Fruit fly (Drosophila melanogaster): ENCODE results near the gene Cyp4e3.

The Cyp4e3 gene

dm6 chr2L:9705872-9706317, 44.0 kb downstream of the Cyp4e3 start, which contains the start of gene CG31710 (continued):
- peak; percentile 20 for TF ChIP-seq NC2β (GFP tag; optimal IDR thresholded peaks at IDR 0.05)
- TF ChIP-seq croc (GFP tag; conservative IDR thresholded peaks at IDR 0.05) = no peak
- TF ChIP-seq Med (GFP tag) = peak; percentile 82
- no peak for TF ChIP-seq pita (GFP tag; optimal IDR thresholded peaks at IDR 0.05)
- TF ChIP-seq CG2129 (GFP tag; IDR thresholded peaks at IDR 0.05; ENCODE audit: partially characterized antibody) = no peak
- no peak for TF ChIP-seq CG30020 (tag; optimal IDR thresholded peaks at IDR 0.05)
- TF ChIP-seq CG17612 (GFP tag; IDR thresholded peaks at IDR 0.05) = no peak
- peak; percentile 19 for TF ChIP-seq pros (GFP tag; optimal IDR thresholded peaks at IDR 0.05)
- TF ChIP-seq Abd-B (GFP tag; optimal IDR thresholded peaks at IDR 0.05) = no peak
- TF ChIP-seq bab2 (GFP tag; optimal IDR thresholded peaks at IDR 0.05) = no peak
- TF ChIP-seq CG10543 (GFP tag; optimal IDR thresholded peaks at IDR 0.05) = peak; percentile 16
- TF ChIP-seq btn (GFP tag; optimal IDR thresholded peaks at IDR 0.05) = no peak
- TF ChIP-seq Jarid2 (GFP tag; optimal IDR thresholded peaks at IDR 0.05) = peak; percentile 89
- TF ChIP-seq Rfx (GFP tag; IDR thresholded peaks at IDR 0.05) = no peak
- TF ChIP-seq nerfin-2 (GFP tag; IDR thresholded peaks at IDR 0.05; ENCODE audit: partially characterized antibody) = no peak
- no peak for TF ChIP-seq jing (GFP tag; optimal IDR thresholded peaks at IDR 0.05)
- TF ChIP-seq CG14965 (GFP tag; optimal IDR thresholded peaks at IDR 0.05; ENCODE audit: borderline replicate concordance) = no peak
- TF ChIP-seq CG12391 (tag; optimal IDR thresholded peaks at IDR 0.05) = no peak
- no peak for TF ChIP-seq CG7357 (GFP tag; IDR thresholded peaks at IDR 0.05)
- TF ChIP-seq Eip74EF (GFP tag; optimal IDR thresholded peaks at IDR 0.05) = no peak
- TF ChIP-seq CG12659 (GFP tag; optimal IDR thresholded peaks at IDR 0.05) = no peak
- TF ChIP-seq Trl (optimal IDR thresholded peaks at IDR 0.05) = peak; percentile 39 to 59
- TF ChIP-seq Trl (GFP tag; optimal IDR thresholded peaks at IDR 0.05) = peak; percentile 5
- TF ChIP-seq sc (optimal IDR thresholded peaks at IDR 0.05) = no peak
- no peak for TF ChIP-seq sc (GFP tag; optimal IDR thresholded peaks at IDR 0.05)
- no peak for TF ChIP-seq CG9817 (tag; optimal IDR thresholded peaks at IDR 0.05)
- TF ChIP-seq Hmr (GFP tag; optimal IDR thresholded peaks at IDR 0.05) = no peak
- no peak for TF ChIP-seq ap (GFP tag; IDR thresholded peaks at IDR 0.05)
- TF ChIP-seq br (optimal IDR thresholded peaks at IDR 0.05) = no peak
- TF ChIP-seq Hr78 (GFP tag; optimal IDR thresholded peaks at IDR 0.05) = no peak
- no peak for TF ChIP-seq Dad (GFP tag; optimal IDR thresholded peaks at IDR 0.05)
- TF ChIP-seq CG4328 (GFP tag; optimal IDR thresholded peaks at IDR 0.05) = no peak
- no peak for TF ChIP-seq CG10462 (GFP tag; optimal IDR thresholded peaks at IDR 0.05)
- no peak for TF ChIP-seq Nf-YC (tag; optimal IDR thresholded peaks at IDR 0.05)
- no peak for TF ChIP-seq wor (GFP tag; IDR thresholded peaks at IDR 0.05)
- TF ChIP-seq eyg (GFP tag; optimal IDR thresholded peaks at IDR 0.05) = no peak
- peak; percentile 56; the same call in 1 of the 2 replicates for TF ChIP-seq vvl (GFP tag; IDR thresholded peaks at IDR 0.05)
- TF ChIP-seq crol (GFP tag; IDR thresholded peaks at IDR 0.05) = no peak
- peak; percentile 21 for TF ChIP-seq CG17359 (tag; optimal IDR thresholded peaks at IDR 0.05)
- no peak for TF ChIP-seq Sox100B (GFP tag; optimal IDR thresholded peaks at IDR 0.05)
- TF ChIP-seq pb (GFP tag; optimal IDR thresholded peaks at IDR 0.05) = no peak
- TF ChIP-seq h (optimal IDR thresholded peaks at IDR 0.05) = no peak
- TF ChIP-seq CG30431 (GFP tag; optimal IDR thresholded peaks at IDR 0.05) = no peak
- no peak for TF ChIP-seq Sry-β (GFP tag; optimal IDR thresholded peaks at IDR 0.05)
- TF ChIP-seq lbe (GFP tag; optimal IDR thresholded peaks at IDR 0.05) = peak; percentile 48
- TF ChIP-seq chn (GFP tag; optimal IDR thresholded peaks at IDR 0.05) = no peak
- peak in 1 of 2 experiments; percentile 43 for TF ChIP-seq eve (GFP tag; optimal IDR thresholded peaks at IDR 0.05)
- TF ChIP-seq CG12942 (GFP tag; optimal IDR thresholded peaks at IDR 0.05) = no peak
- no peak for TF ChIP-seq Dp (GFP tag; optimal IDR thresholded peaks at IDR 0.05)
- no peak; the same call in 1 of the 2 replicates for TF ChIP-seq onecut (GFP tag; IDR thresholded peaks at IDR 0.05)
- no peak for TF ChIP-seq CG18599 (GFP tag; optimal IDR thresholded peaks at IDR 0.05)
- peak; percentile 29; the same call in 1 of the 2 replicates for TF ChIP-seq sim (GFP tag; IDR thresholded peaks at IDR 0.05)

Measured in whole organism, embryonic.